Worm (Caenorhabditis elegans): ENCODE results near the gene C30A5.10.

DNA sequence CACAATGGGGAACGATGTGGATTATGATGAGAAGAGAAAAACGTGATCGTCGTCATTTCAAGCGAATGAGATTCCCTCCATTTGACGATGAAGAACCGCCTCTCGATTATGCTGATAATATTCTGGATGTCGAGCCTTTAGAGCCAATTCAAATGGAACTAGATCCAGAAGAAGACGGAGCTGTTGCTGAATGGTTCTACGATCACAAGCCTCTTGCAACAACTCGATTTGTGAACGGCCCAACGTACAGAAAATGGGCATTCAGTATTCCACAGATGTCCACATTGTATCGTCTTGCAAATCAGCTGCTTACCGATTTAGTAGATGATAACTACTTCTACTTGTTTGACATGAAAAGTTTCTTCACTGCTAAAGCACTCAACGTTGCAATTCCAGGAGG is 44.9 kb downstream of the C30A5.10 start:
- TF ChIP-seq F57A8.1 (GFP tag; optimal IDR thresholded peaks at IDR 0.05) (no peak), nhr-120 (GFP tag; IDR thresholded peaks at IDR 0.05) (no peak), lin-54 (GFP tag; optimal IDR thresholded peaks at IDR 0.05) (no peak), lin-26 (GFP tag; IDR thresholded peaks at IDR 0.05) (no peak), ets-4 (GFP tag; optimal IDR thresholded peaks at IDR 0.05) (no peak), B0035.1 (tag; optimal IDR thresholded peaks at IDR 0.05) (no peak), snpc-4 (GFP tag; optimal IDR thresholded peaks at IDR 0.05) (no peak), snpc-4 (tag; optimal IDR thresholded peaks at IDR 0.05) (no peak)

Measured in whole organism, young adult.